Fruit fly (Drosophila melanogaster) whole organism, wandering third instar larva: ENCODE measurements around the gene Nelf-A.
A peak's percentile ranks its signal among the peaks of the same experiment; 100 is the strongest.

Source experiments
- CG32264 ChIP-seq: fragments of 200-800 bp; sonication (Bioruptor generic); optimal IDR thresholded peaks from 2 replicates; lab custom pipeline; 2016; ENCODE audit warnings: missing biosample characterization, missing genetic modification characterization
- CrebA ChIP-seq: fragments of 200-800 bp; sonication (Bioruptor generic); optimal IDR thresholded peaks from 2 replicates; lab custom pipeline; 2016; ENCODE audit warnings: missing biosample characterization, mild to moderate bottlenecking, missing genetic modification characterization, borderline replicate concordance
- Vsx2 ChIP-seq: fragments of 200-300, 225-300 bp; sonication (Bioruptor generic); optimal IDR thresholded peaks from 2 replicates; lab custom pipeline; 2018; ENCODE audit warnings: missing biosample characterization, missing genetic modification characterization; ENCODE audit not compliant: partially characterized antibody
- fru ChIP-seq: fragments of 200-800 bp; sonication (Bioruptor generic); optimal IDR thresholded peaks from 3 replicates; lab custom pipeline; 2016; ENCODE audit warnings: missing biosample characterization, mild to moderate bottlenecking, missing genetic modification characterization
- psq ChIP-seq: fragments of 200-800 bp; sonication (Bioruptor generic); optimal IDR thresholded peaks from 3 replicates; lab custom pipeline; 2017; ENCODE audit warnings: missing biosample characterization, mild to moderate bottlenecking, missing genetic modification characterization, moderate library complexity
- usp ChIP-seq: fragments of >200 bp; optimal IDR thresholded peaks from 2 replicates; lab custom pipeline; 2017; ENCODE audit warnings: missing biosample characterization, missing genetic modification characterization

DNA sequence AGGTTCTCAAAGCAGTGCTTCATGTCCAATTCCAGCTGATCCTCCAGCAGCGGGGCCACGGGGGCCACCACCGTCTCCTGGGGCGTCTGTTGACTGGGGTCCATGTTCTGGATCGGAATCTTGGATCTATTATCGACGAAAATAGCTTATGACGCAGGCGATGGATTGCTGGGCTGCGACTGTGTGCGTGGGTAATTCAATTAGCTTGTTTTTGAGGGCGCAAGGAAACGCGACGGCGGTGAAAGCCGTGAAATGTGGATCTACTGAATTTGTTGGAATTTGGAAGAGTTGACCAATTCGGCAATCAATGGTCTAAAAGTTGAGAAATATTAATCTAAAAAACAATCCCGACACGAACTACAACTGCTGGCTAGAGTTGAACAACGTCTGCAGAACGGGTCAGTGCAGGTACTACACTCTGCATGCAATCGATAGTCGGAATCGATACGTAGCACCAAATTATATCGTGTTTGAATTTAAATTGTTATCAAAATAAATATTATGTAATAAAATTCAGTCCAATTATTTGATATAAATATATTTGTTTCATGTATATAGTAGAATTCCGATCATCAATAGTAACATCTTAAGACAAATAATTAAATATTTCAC, 50.0 kb downstream of the Nelf-A start, which contains the start of gene CG3308:
- peak; percentile 18 for TF ChIP-seq psq (GFP tag; lab: Kevin White, UChicago)
- no peak for TF ChIP-seq CrebA (GFP tag; lab: Kevin White, UChicago)
- no peak for TF ChIP-seq CG32264
- TF ChIP-seq fru, result peak; percentile 51
- TF ChIP-seq Vsx2 (GFP tag; lab: Kevin White, UChicago), result no peak
- TF ChIP-seq usp, result no peak
